Worm (Caenorhabditis elegans) whole organism, late embryonic: Measurements from ENCODE around the gene M163.1.

Experiments
- pha-4 ChIP-seq: fragments of 150-350 bp; optimal IDR thresholded peaks from 2 replicates; lab custom pipeline; 2018; ENCODE audit warnings: missing biosample characterization, missing genetic modification reagents, missing genetic modification characterization
- tbx-7 ChIP-seq: sonication (generic microtip); optimal IDR thresholded peaks from 2 replicates; lab custom pipeline; 2016; ENCODE audit warnings: missing genotype, missing genetic modification characterization, missing compliant biosample characterization

DNA sequence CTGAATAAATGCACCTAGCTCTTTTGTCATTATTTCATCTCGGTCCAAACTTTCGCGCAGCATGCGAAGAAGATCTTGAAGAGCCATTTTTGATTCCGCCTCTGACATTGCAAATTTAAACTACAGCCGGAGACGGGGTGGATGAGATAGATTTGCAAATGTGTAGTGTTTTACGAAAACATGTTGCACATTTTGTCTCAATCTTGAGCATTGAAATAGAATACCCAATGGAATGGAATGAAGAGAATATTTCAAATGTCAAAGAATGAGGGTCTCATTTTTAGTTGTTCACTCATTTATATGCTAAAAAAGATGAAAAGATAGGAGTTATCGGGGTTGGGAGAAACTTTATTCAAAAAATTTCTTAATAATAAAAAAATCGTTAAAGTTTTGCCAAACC, 48.2 kb downstream of the M163.1 start, which contains the start of gene Y66C5A.1:
- TF ChIP-seq pha-4 (tag; lab: Kevin White, UChicago) (no peak), tbx-7 (tag; lab: Kevin White, UChicago) (no peak)
